Fruit fly (Drosophila melanogaster): Measurements from ENCODE around the gene CG13733.
A peak's percentile ranks its signal among the peaks of the same experiment; 100 is the strongest.

Gene CG13733

dm6 chr3L:17486794-17487726 is 8.3 kb upstream of the CG13733 start, which contains the start of gene Oatp74D (continued):
- TF ChIP-seq CG7928 (GFP tag; optimal IDR thresholded peaks at IDR 0.05) = no peak
- TF ChIP-seq CG17359 (tag; optimal IDR thresholded peaks at IDR 0.05) = peak; percentile 65
- TF ChIP-seq Sox102F (GFP tag; optimal IDR thresholded peaks at IDR 0.05) = peak; percentile 18
- peak in 1 of 2 experiments; percentile 13 for TF ChIP-seq Hr78 (GFP tag; optimal IDR thresholded peaks at IDR 0.05)
- no peak for TF ChIP-seq hth (optimal IDR thresholded peaks at IDR 0.05)
- TF ChIP-seq Sin3A (optimal IDR thresholded peaks at IDR 0.05) = no peak
- TF ChIP-seq CG11398 (GFP tag; optimal IDR thresholded peaks at IDR 0.05) = peak; percentile 3
- no peak; the same call in 1 of the 2 replicates for TF ChIP-seq H2.0 (GFP tag; IDR thresholded peaks at IDR 0.05)
- TF ChIP-seq CG18619 (GFP tag; optimal IDR thresholded peaks at IDR 0.05) = peak; percentile 44
- TF ChIP-seq CG10274 (GFP tag; optimal IDR thresholded peaks at IDR 0.05) = no peak
- TF ChIP-seq CG30431 (GFP tag; optimal IDR thresholded peaks at IDR 0.05) = no peak
- peak; percentile 43; the same call in 1 of the 2 replicates for TF ChIP-seq HLH3B (GFP tag; IDR thresholded peaks at IDR 0.05)
- TF ChIP-seq Taf1 (GFP tag; IDR thresholded peaks at IDR 0.05) = no peak
- no peak for TF ChIP-seq CG4617 (GFP tag; optimal IDR thresholded peaks at IDR 0.05; ENCODE audit: borderline replicate concordance)
- TF ChIP-seq otp (GFP tag; IDR thresholded peaks at IDR 0.05) = peak; percentile 62; the same call in 1 of the 3 replicates
- no peak; the same call in 2 of the 3 replicates for TF ChIP-seq B-H1 (GFP tag; IDR thresholded peaks at IDR 0.05)
- peak; percentile 74 for TF ChIP-seq gro (GFP tag; optimal IDR thresholded peaks at IDR 0.05)
- no peak for TF ChIP-seq Ada2b (GFP tag; IDR thresholded peaks at IDR 0.05)
- peak; percentile 74 for TF ChIP-seq Ets65A (GFP tag)
- TF ChIP-seq pzg (GFP tag; optimal IDR thresholded peaks at IDR 0.05) = peak; percentile 4
- no peak for TF ChIP-seq CG4404 (GFP tag; IDR thresholded peaks at IDR 0.05)
- peak; percentile 72 for TF ChIP-seq lab (GFP tag; optimal IDR thresholded peaks at IDR 0.05)
- peak; percentile 3 for TF ChIP-seq chn (GFP tag; optimal IDR thresholded peaks at IDR 0.05)
- TF ChIP-seq da (GFP tag; optimal IDR thresholded peaks at IDR 0.05) = no peak
- peak; percentile 67 for TF ChIP-seq lilli (GFP tag; optimal IDR thresholded peaks at IDR 0.05)
- TF ChIP-seq CG18599 (GFP tag; optimal IDR thresholded peaks at IDR 0.05) = peak; percentile 59
- TF ChIP-seq CG15514 (GFP tag; optimal IDR thresholded peaks at IDR 0.05) = peak; percentile 29
- peak; percentile 16 for TF ChIP-seq CoRest (tag; optimal IDR thresholded peaks at IDR 0.05)
- no peak for TF ChIP-seq CG17802 (tag; optimal IDR thresholded peaks at IDR 0.05)
- peak; percentile 41 for TF ChIP-seq CG3838 (GFP tag; optimal IDR thresholded peaks at IDR 0.05)
- no peak for TF ChIP-seq Usf (GFP tag; optimal IDR thresholded peaks at IDR 0.05)
- peak; percentile 39 for TF ChIP-seq scrt (GFP tag; optimal IDR thresholded peaks at IDR 0.05)
- no peak for TF ChIP-seq peb (GFP tag; IDR thresholded peaks at IDR 0.05)
- peak; percentile 17 for TF ChIP-seq CG12219 (GFP tag; optimal IDR thresholded peaks at IDR 0.05)
- no peak for TF ChIP-seq toy (GFP tag; IDR thresholded peaks at IDR 0.05)
- no peak for TF ChIP-seq klu (GFP tag; IDR thresholded peaks at IDR 0.05)
- 0 out of 2 replicates have a peak, but pooled peaks have one; percentile 35 for TF ChIP-seq CG16779 (GFP tag; IDR thresholded peaks at IDR 0.05)
- peak; percentile 13 for TF ChIP-seq CG18011 (GFP tag; optimal IDR thresholded peaks at IDR 0.05)
- no peak for TF ChIP-seq Hr3 (GFP tag; optimal IDR thresholded peaks at IDR 0.05)
- TF ChIP-seq bab2 (GFP tag; optimal IDR thresholded peaks at IDR 0.05) = peak; percentile 42
- peak; percentile 83 for TF ChIP-seq nau (GFP tag; optimal IDR thresholded peaks at IDR 0.05)
- TF ChIP-seq Scr (GFP tag; IDR thresholded peaks at IDR 0.05; ENCODE audit: partially characterized antibody) = 0 out of 2 replicates have a peak, but pooled peaks have one; percentile 28
- no peak for TF ChIP-seq pan (optimal IDR thresholded peaks at IDR 0.05)
- peak in 1 of 2 experiments; percentile 61 for TF ChIP-seq pan (GFP tag; optimal IDR thresholded peaks at IDR 0.05 in 1 of 2, IDR thresholded peaks at IDR 0.05 in 1 of 2)
- TF ChIP-seq Spps (tag; optimal IDR thresholded peaks at IDR 0.05) = peak; percentile 25
- peak; percentile 76 for TF ChIP-seq CG13624 (GFP tag; optimal IDR thresholded peaks at IDR 0.05)
- no peak for TF ChIP-seq CG1024 (GFP tag; IDR thresholded peaks at IDR 0.05)
- no peak for TF ChIP-seq CG14050 (GFP tag; IDR thresholded peaks at IDR 0.05)
- TF ChIP-seq Adf1 (GFP tag; IDR thresholded peaks at IDR 0.05) = peak; percentile 99
